Worm (Caenorhabditis elegans): ENCODE data around the gene F54D1.6.

ce11 chrIV:11316106-11316505 lies 28.5 kb downstream of the F54D1.6 start:
- TF ChIP-seq nhr-76 (tag; optimal IDR thresholded peaks at IDR 0.05) (no peak), lsy-2 (tag; optimal IDR thresholded peaks at IDR 0.05) (no peak), tbx-8 (GFP tag; optimal IDR thresholded peaks at IDR 0.05) (no peak), unc-62 (GFP tag; optimal IDR thresholded peaks at IDR 0.05) (no peak), snpc-4 (tag; optimal IDR thresholded peaks at IDR 0.05) (no peak), elt-3 (tag; optimal IDR thresholded peaks at IDR 0.05) (no peak), nhr-237 (tag; optimal IDR thresholded peaks at IDR 0.05) (no peak), sem-2 (GFP tag; optimal IDR thresholded peaks at IDR 0.05) (no peak)
